Fruit fly (Drosophila melanogaster) whole organism, prepupa: Measurements from ENCODE around the gene CG6431.

Experiments used
- CG32006 ChIP-seq: fragments of 200-800 bp; sonication (Bioruptor generic); optimal IDR thresholded peaks from 3 replicates; lab custom pipeline; 2017; ENCODE audit warnings: missing biosample characterization, mild to moderate bottlenecking, missing genetic modification characterization
- CG34406 ChIP-seq: fragments of 200-800 bp; sonication (Bioruptor generic); optimal IDR thresholded peaks from 3 replicates; lab custom pipeline; 2016; ENCODE audit warnings: missing biosample characterization, missing genetic modification characterization
- CG6808 ChIP-seq: fragments of 200-800 bp; sonication (Bioruptor generic); optimal IDR thresholded peaks from 3 replicates; lab custom pipeline; 2017; ENCODE audit warnings: missing biosample characterization, missing genetic modification characterization, mild to moderate bottlenecking, moderate library complexity, missing genetic modification reagents
- CG6854 ChIP-seq: fragments of 200-800 bp; sonication (Bioruptor generic); optimal IDR thresholded peaks from 2 replicates; lab custom pipeline; 2017; ENCODE audit warnings: missing biosample characterization, mild to moderate bottlenecking, missing genetic modification characterization
- CG8319 ChIP-seq: fragments of 200-800 bp; sonication (Bioruptor generic); optimal IDR thresholded peaks from 3 replicates; lab custom pipeline; 2016; ENCODE audit warnings: missing biosample characterization, missing genetic modification characterization
- Hr38 ChIP-seq: sonication (Bioruptor generic); optimal IDR thresholded peaks from 2 replicates; lab custom pipeline; 2016; ENCODE audit warnings: missing biosample characterization, missing genetic modification characterization
- Hr39 ChIP-seq: fragments of 200-800 bp; sonication (Bioruptor generic); optimal IDR thresholded peaks from 2 replicates; lab custom pipeline; 2016; ENCODE audit warnings: missing biosample characterization, missing genetic modification characterization
- Lpt ChIP-seq: fragments of 200-800 bp; sonication (Bioruptor generic); optimal IDR thresholded peaks from 3 replicates; lab custom pipeline; 2016; ENCODE audit warnings: missing biosample characterization, missing genetic modification characterization
- OdsH ChIP-seq: fragments of 200-800 bp; sonication (Bioruptor generic); optimal IDR thresholded peaks from 3 replicates; lab custom pipeline; 2016; ENCODE audit warnings: missing biosample characterization, missing genetic modification characterization
- Sox15 ChIP-seq: fragments of 200-800 bp; sonication (Bioruptor generic); optimal IDR thresholded peaks from 3 replicates; lab custom pipeline; 2016; ENCODE audit warnings: missing biosample characterization, missing genetic modification characterization
- achi ChIP-seq: fragments of 200-800 bp; sonication (Bioruptor generic); optimal IDR thresholded peaks from 3 replicates; lab custom pipeline; 2016; ENCODE audit warnings: missing biosample characterization, missing genetic modification characterization
- salr ChIP-seq, 2 experiments: fragments of 200-800 bp; sonication (Bioruptor generic); optimal IDR thresholded peaks; 3 replicates each; lab custom pipeline; 2016 to 2018; ENCODE audit warnings: missing biosample characterization in 2 of 2, missing genetic modification characterization in 2 of 2, mild to moderate bottlenecking in 1 of 2
- topi ChIP-seq: fragments of 200-800 bp; sonication (Bioruptor generic); optimal IDR thresholded peaks from 3 replicates; lab custom pipeline; 2016; ENCODE audit warnings: missing biosample characterization, missing genetic modification characterization

DNA sequence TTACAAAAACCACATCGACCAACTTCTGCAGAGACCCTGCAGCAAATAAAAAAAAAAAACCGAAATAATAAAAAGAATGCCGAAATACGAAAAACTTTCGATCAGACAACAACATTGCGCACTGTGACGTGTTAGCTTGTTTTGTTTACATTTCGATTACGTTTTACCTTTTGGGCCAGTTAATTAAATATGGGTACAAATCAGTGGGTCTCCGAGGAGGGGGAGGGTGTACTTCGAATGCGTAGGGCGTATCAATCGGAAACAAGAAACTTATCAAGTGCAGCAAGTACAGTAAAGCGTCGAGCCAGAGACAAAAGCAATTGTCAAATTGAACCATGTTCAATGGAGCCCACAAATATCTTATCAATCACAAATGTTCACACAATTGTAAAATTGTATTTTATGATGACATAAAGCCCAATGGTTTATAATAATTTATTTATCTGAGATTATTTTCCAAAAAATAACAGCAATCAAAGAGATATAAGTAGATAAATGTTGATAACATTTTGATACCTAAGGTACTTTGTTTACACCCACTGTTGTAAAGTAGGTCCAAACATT, 22.4 kb upstream of the CG6431 start, which contains the start of gene Lip1:
- TF ChIP-seq CG8319 (no peak), salr (GFP tag; optimal IDR thresholded peaks at IDR 0.05; lab: Kevin White, UChicago) (no peak), Hr39 (GFP tag; lab: Kevin White, UChicago) (no peak), Lpt (GFP tag; lab: Kevin White, UChicago) (no peak), CG6808 (GFP tag; lab: Kevin White, UChicago) (no peak), CG32006 (no peak), OdsH (GFP tag; lab: Kevin White, UChicago) (no peak), achi (GFP tag; lab: Kevin White, UChicago) (no peak), topi (GFP tag; lab: Kevin White, UChicago) (no peak), Sox15 (GFP tag; lab: Kevin White, UChicago) (no peak), Hr38 (GFP tag; lab: Kevin White, UChicago) (no peak), CG34406 (no peak), CG6854 (GFP tag; lab: Kevin White, UChicago) (no peak)
